Worm (Caenorhabditis elegans): ENCODE results near the gene C10A4.6.

DNA sequence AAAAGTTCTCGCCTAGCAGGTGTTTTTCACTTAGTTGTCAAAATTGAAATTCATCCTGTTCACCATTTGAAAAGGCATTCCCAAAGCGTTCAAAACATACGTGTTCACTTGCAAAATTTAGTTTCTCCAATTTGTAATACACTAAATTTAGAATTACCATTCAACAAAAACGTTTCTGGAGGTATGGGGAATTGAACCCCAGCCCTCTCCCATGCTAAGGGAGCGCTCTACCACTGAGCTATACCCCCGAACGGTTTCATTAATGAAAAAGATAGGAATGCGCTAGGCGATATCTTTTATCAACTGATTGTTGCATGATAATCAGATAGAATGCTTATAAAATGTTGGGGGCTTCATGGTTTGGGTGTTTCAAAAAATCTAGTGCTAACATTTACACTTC, 11.8 kb upstream of the C10A4.6 start:
- TF ChIP-seq nhr-129 (tag; optimal IDR thresholded peaks at IDR 0.05) (no peak), ztf-11 (tag; optimal IDR thresholded peaks at IDR 0.05) (no peak), unc-62 (GFP tag; optimal IDR thresholded peaks at IDR 0.05) (no peak), lsy-2 (tag; optimal IDR thresholded peaks at IDR 0.05) (no peak), Y55F3AM.14 (GFP tag; optimal IDR thresholded peaks at IDR 0.05) (no peak), lin-11 (tag; optimal IDR thresholded peaks at IDR 0.05) (no peak)
